Worm (Caenorhabditis elegans) whole organism, L3 larva: Measurements from ENCODE around the gene trx-2.

Experiments used
- R02D3.7 ChIP-seq: fragments of 150-350 bp; optimal IDR thresholded peaks from 2 replicates; lab custom pipeline; 2014; ENCODE audit warnings: missing biosample characterization, missing genetic modification characterization
- ZK546.5 ChIP-seq: sonication (generic microtip); optimal IDR thresholded peaks from 2 replicates; lab custom pipeline; 2017; ENCODE audit warnings: missing biosample characterization, missing genetic modification characterization
- aly-2 ChIP-seq: fragments of 150-350 bp; optimal IDR thresholded peaks from 2 replicates; lab custom pipeline; 2014; ENCODE audit warnings: missing biosample characterization, missing genetic modification characterization
- ama-1 ChIP-seq: fragments of 150-350 bp; optimal IDR thresholded peaks from 2 replicates; lab custom pipeline; 2018
- ceh-16 ChIP-seq: sonication (generic microtip); optimal IDR thresholded peaks from 2 replicates; lab custom pipeline; 2017; ENCODE audit warnings: missing biosample characterization, missing genetic modification characterization
- ceh-28 ChIP-seq: fragments of 150-350 bp; optimal IDR thresholded peaks from 2 replicates; lab custom pipeline; 2014; ENCODE audit warnings: missing biosample characterization, missing genetic modification reagents, missing genetic modification characterization
- ceh-82 ChIP-seq: fragments of 150-350 bp; optimal IDR thresholded peaks from 2 replicates; lab custom pipeline; 2014; ENCODE audit warnings: missing biosample characterization, missing genetic modification characterization
- ceh-9 ChIP-seq: sonication (generic microtip); optimal IDR thresholded peaks from 2 replicates; lab custom pipeline; 2018; ENCODE audit warnings: missing biosample characterization, missing genetic modification characterization
- daf-12 ChIP-seq: fragments of 150-350 bp; optimal IDR thresholded peaks from 2 replicates; lab custom pipeline; 2014; ENCODE audit warnings: missing biosample characterization, missing genetic modification reagents, missing genetic modification characterization
- egl-27 ChIP-seq: sonication (generic microtip); optimal IDR thresholded peaks from 4 replicates; lab custom pipeline; 2017; ENCODE audit warnings: missing biosample characterization, missing genetic modification reagents, missing genetic modification characterization
- egl-5 ChIP-seq: fragments of 150-350 bp; optimal IDR thresholded peaks from 2 replicates; lab custom pipeline; 2017; ENCODE audit warnings: missing biosample characterization, missing genetic modification reagents, missing genetic modification characterization, inconsistent platforms
- elt-1 ChIP-seq: fragments of 150-350 bp; optimal IDR thresholded peaks from 2 replicates; lab custom pipeline; 2014; ENCODE audit warnings: missing biosample characterization, missing genetic modification characterization
- elt-2 ChIP-seq: sonication (generic microtip); optimal IDR thresholded peaks from 2 replicates; lab custom pipeline; 2016; ENCODE audit warnings: missing genetic modification reagents, mild to moderate bottlenecking, missing genetic modification characterization, missing compliant biosample characterization
- elt-3 ChIP-seq, 3 experiments: fragments of 150-350 bp in 1 of 3; sonication (generic microtip) in 2 of 3; optimal IDR thresholded peaks; 2 replicates in 2 of 3; 4 replicates in 1 of 3; lab custom pipeline; 2014 to 2017; ENCODE audit warnings: missing biosample characterization in 3 of 3, missing genetic modification characterization in 3 of 3
- eor-1 ChIP-seq, 2 experiments: fragments of 150-350 bp; optimal IDR thresholded peaks; 2 replicates each; lab custom pipeline; 2014 to 2018; ENCODE audit warnings: missing biosample characterization in 2 of 2, missing genetic modification characterization in 2 of 2
- fkh-10 ChIP-seq: sonication (generic microtip); optimal IDR thresholded peaks from 2 replicates; lab custom pipeline; 2017; ENCODE audit warnings: missing biosample characterization, missing genetic modification reagents, missing genetic modification characterization
- fkh-2 ChIP-seq: fragments of 150-350 bp; optimal IDR thresholded peaks from 2 replicates; lab custom pipeline; 2014; ENCODE audit warnings: missing biosample characterization, missing genetic modification reagents, missing genetic modification characterization
- fos-1 ChIP-seq: fragments of 150-350 bp; optimal IDR thresholded peaks from 2 replicates; lab custom pipeline; 2014; ENCODE audit warnings: missing biosample characterization, missing genetic modification characterization
- hmg-11 ChIP-seq: sonication (generic microtip); optimal IDR thresholded peaks from 2 replicates; lab custom pipeline; 2016; ENCODE audit warnings: missing genetic modification characterization, missing compliant biosample characterization
- jun-1 ChIP-seq: fragments of 150-350 bp; optimal IDR thresholded peaks from 2 replicates; lab custom pipeline; 2014; ENCODE audit warnings: missing biosample characterization, missing genetic modification reagents, missing genetic modification characterization
- lin-15B ChIP-seq: fragments of 150-350 bp; optimal IDR thresholded peaks from 2 replicates; lab custom pipeline; 2014; ENCODE audit warnings: missing biosample characterization, missing genetic modification characterization
- lin-39 ChIP-seq: fragments of 150-350 bp; optimal IDR thresholded peaks from 2 replicates; lab custom pipeline; 2018; ENCODE audit warnings: missing biosample characterization, missing genetic modification reagents, missing genetic modification characterization
- lsy-12 ChIP-seq: sonication (generic microtip); optimal IDR thresholded peaks from 2 replicates; lab custom pipeline; 2016; ENCODE audit warnings: mild to moderate bottlenecking, missing genetic modification characterization, missing compliant biosample characterization
- mdl-1 ChIP-seq: fragments of 150-350 bp; optimal IDR thresholded peaks from 2 replicates; lab custom pipeline; 2014; ENCODE audit warnings: missing biosample characterization, missing genetic modification characterization
- mml-1 ChIP-seq: fragments of 150-350 bp; sonication (generic microtip); optimal IDR thresholded peaks from 3 replicates; lab custom pipeline; 2014; ENCODE audit warnings: missing biosample characterization, missing genetic modification characterization
- nfya-1 ChIP-seq: sonication (generic microtip); optimal IDR thresholded peaks from 2 replicates; lab custom pipeline; 2017; ENCODE audit warnings: missing genetic modification characterization, mild to moderate bottlenecking, missing compliant biosample characterization, antibody characterized with exemption, moderate library complexity; ENCODE audit not compliant: insufficient read depth
- nhr-11 ChIP-seq: fragments of 150-350 bp; optimal IDR thresholded peaks from 2 replicates; lab custom pipeline; 2014; ENCODE audit warnings: missing biosample characterization, missing genetic modification characterization
- nhr-12 ChIP-seq: fragments of 150-350 bp; optimal IDR thresholded peaks from 2 replicates; lab custom pipeline; 2014; ENCODE audit warnings: missing biosample characterization, missing genetic modification characterization
- nhr-23 ChIP-seq: fragments of 150-350 bp; optimal IDR thresholded peaks from 2 replicates; lab custom pipeline; 2014; ENCODE audit warnings: missing biosample characterization, missing genetic modification reagents, missing genetic modification characterization
- nhr-237 ChIP-seq: fragments of 150-350 bp; optimal IDR thresholded peaks from 2 replicates; lab custom pipeline; 2014; ENCODE audit warnings: missing biosample characterization, missing genetic modification characterization
- nhr-25 ChIP-seq: sonication (generic microtip); optimal IDR thresholded peaks from 2 replicates; lab custom pipeline; 2017; ENCODE audit warnings: missing biosample characterization, missing genetic modification characterization
- nhr-28 ChIP-seq: fragments of 150-350 bp; optimal IDR thresholded peaks from 2 replicates; lab custom pipeline; 2014; ENCODE audit warnings: missing biosample characterization, missing genetic modification characterization
- nhr-43 ChIP-seq: sonication (generic microtip); optimal IDR thresholded peaks from 2 replicates; lab custom pipeline; 2016; ENCODE audit warnings: mild to moderate bottlenecking, missing genetic modification characterization, missing compliant biosample characterization; ENCODE audit not compliant: poor library complexity, severe bottlenecking
- nhr-67 ChIP-seq: fragments of 150-350 bp; optimal IDR thresholded peaks from 2 replicates; lab custom pipeline; 2014; ENCODE audit warnings: missing biosample characterization, missing genetic modification characterization
- nhr-76 ChIP-seq: fragments of 150-350 bp; sonication (generic microtip); optimal IDR thresholded peaks from 5 replicates; lab custom pipeline; 2014; ENCODE audit warnings: missing biosample characterization, missing genetic modification characterization
- nhr-77 ChIP-seq: fragments of 150-350 bp; optimal IDR thresholded peaks from 2 replicates; lab custom pipeline; 2014; ENCODE audit warnings: missing biosample characterization, missing genetic modification characterization
- pha-4 ChIP-seq: fragments of 150-350 bp; optimal IDR thresholded peaks from 2 replicates; lab custom pipeline; 2014; ENCODE audit warnings: missing biosample characterization, missing genetic modification reagents, missing genetic modification characterization
- pqm-1 ChIP-seq: fragments of 150-350 bp; optimal IDR thresholded peaks from 2 replicates; lab custom pipeline; 2017; ENCODE audit warnings: missing biosample characterization, missing genetic modification characterization, inconsistent platforms
- sea-2 ChIP-seq: fragments of 150-350 bp; sonication (generic microtip); optimal IDR thresholded peaks from 4 replicates; lab custom pipeline; 2014; ENCODE audit warnings: missing biosample characterization, missing genetic modification reagents, missing genetic modification characterization
- skn-1 ChIP-seq: fragments of 150-350 bp; optimal IDR thresholded peaks from 2 replicates; lab custom pipeline; 2014; ENCODE audit warnings: missing biosample characterization, missing genetic modification characterization
- snpc-4 ChIP-seq: fragments of 150-350 bp; optimal IDR thresholded peaks from 2 replicates; lab custom pipeline; 2014; ENCODE audit warnings: missing biosample characterization, missing genetic modification characterization
- tbx-2 ChIP-seq: sonication (generic microtip); optimal IDR thresholded peaks from 2 replicates; lab custom pipeline; 2016; ENCODE audit warnings: mild to moderate bottlenecking, missing genetic modification characterization, missing compliant biosample characterization
- unc-39 ChIP-seq: sonication (generic microtip); optimal IDR thresholded peaks from 4 replicates; lab custom pipeline; 2017; ENCODE audit warnings: missing biosample characterization, missing genetic modification characterization
- unc-62 ChIP-seq: fragments of 150-350 bp; sonication (generic microtip); optimal IDR thresholded peaks from 4 replicates; lab custom pipeline; 2014; ENCODE audit warnings: missing biosample characterization, missing genetic modification reagents, missing genetic modification characterization
- zag-1 ChIP-seq: fragments of 150-350 bp; optimal IDR thresholded peaks from 2 replicates; lab custom pipeline; 2014; ENCODE audit warnings: missing biosample characterization, missing genetic modification characterization
- ztf-11 ChIP-seq: fragments of 150-350 bp; optimal IDR thresholded peaks from 2 replicates; lab custom pipeline; 2014; ENCODE audit warnings: missing biosample characterization, missing genetic modification characterization
- ztf-4 ChIP-seq: fragments of 150-350 bp; optimal IDR thresholded peaks from 2 replicates; lab custom pipeline; 2014; ENCODE audit warnings: missing biosample characterization, missing genetic modification characterization

Gene trx-2

DNA sequence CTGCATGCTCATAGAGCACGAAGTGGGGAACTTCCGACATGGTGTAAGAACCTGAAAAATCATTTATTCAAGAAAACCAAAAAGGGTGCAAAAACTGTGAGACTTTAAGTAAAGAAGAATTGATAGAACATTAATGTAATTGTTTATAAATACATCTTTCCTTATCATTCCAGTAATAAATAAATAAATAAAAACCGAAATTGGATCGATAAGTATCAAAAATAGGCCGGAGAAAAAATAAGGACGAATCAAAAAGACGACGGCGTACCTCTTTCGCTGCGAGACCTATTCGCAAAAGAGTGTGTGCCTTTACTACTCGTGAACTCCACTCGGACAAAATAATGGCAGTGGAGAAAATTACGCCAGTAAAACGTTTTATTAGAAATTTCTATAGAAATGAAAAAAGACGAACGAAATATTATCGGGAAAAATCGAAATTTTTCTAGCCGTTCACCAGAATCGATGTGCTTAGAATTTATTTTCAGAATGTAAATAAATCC, 38.5 kb downstream of the trx-2 start, which contains the start of gene nol-56 (continued):
- peak; percentile 58 for TF ChIP-seq elt-2 (tag; lab: Kevin White, UChicago)
- TF ChIP-seq, all 47 proteins: peak for 20

DNA sequence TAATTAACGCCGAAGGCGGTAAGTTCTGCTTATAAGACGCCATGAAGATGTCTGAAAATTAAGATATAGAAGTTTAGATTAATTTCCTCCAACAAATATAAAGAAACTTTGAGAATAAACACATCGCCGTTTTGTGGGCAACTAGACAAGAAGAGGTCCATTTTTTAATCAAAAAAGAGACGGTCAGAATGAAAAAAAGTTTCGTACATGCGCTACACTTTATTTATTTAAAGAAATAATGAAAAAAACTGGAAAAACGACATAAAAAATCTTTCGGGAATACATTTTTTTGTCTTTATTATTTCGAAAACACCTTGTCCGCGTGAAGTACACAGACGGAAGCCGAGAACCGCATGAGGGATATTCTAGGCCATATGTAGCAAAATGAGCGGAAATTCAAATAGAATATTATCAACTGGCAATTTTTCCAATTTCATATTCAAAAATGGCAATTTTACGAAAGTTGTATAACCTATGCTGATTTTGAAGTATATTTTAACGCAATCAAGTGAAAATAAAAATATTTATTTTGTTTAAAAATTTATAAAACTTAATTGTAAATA, 41.4 kb downstream of the trx-2 start, which contains the start of gene sluh-7:
Gene sluh-7 (minus strand): TSS at position 51 of the 563 bp plus-strand sequence.
- TF ChIP-seq nhr-25 (tag; lab: Kevin White, UChicago) (peak; percentile 57), ama-1 (lab: Kevin White, UChicago) (no peak), ztf-11 (tag; lab: Kevin White, UChicago) (no peak), ZK546.5 (tag; lab: Kevin White, UChicago) (no peak), skn-1 (no peak), sea-2 (GFP tag; lab: Kevin White, UChicago) (no peak), fkh-2 (tag; lab: Kevin White, UChicago) (no peak), eor-1 (tag; optimal IDR thresholded peaks at IDR 0.05; lab: Kevin White, UChicago) (no peak), nfya-1 (peak; percentile 80), elt-1 (no peak), fkh-10 (GFP tag; lab: Kevin White, UChicago) (no peak), zag-1 (tag; lab: Kevin White, UChicago) (no peak), lin-39 (no peak), ceh-28 (tag; lab: Kevin White, UChicago) (peak; percentile 5), aly-2 (tag; lab: Kevin White, UChicago) (no peak), pqm-1 (tag; lab: Kevin White, UChicago) (no peak), ceh-16 (no peak), nhr-12 (tag; lab: Kevin White, UChicago) (no peak), elt-3 (tag; optimal IDR thresholded peaks at IDR 0.05; lab: Kevin White, UChicago) (no peak), nhr-23 (peak; percentile 80), lsy-12 (peak; percentile 54), R02D3.7 (tag; lab: Kevin White, UChicago) (peak; percentile 24), mml-1 (no peak), nhr-77 (tag; lab: Kevin White, UChicago) (no peak), nhr-76 (tag; lab: Kevin White, UChicago) (no peak), nhr-11 (tag; lab: Kevin White, UChicago) (no peak), tbx-2 (tag; lab: Kevin White, UChicago) (peak; percentile 36), fos-1 (tag; lab: Kevin White, UChicago) (no peak), elt-2 (tag; lab: Kevin White, UChicago) (peak; percentile 28), ztf-4 (tag; lab: Kevin White, UChicago) (no peak), mdl-1 (tag; lab: Kevin White, UChicago) (no peak), nhr-67 (no peak), nhr-237 (tag; lab: Kevin White, UChicago) (no peak), lin-15B (tag; lab: Kevin White, UChicago) (peak; percentile 90), unc-39 (tag; lab: Kevin White, UChicago) (no peak), hmg-11 (peak; percentile 51), egl-5 (tag; lab: Kevin White, UChicago) (no peak), jun-1 (no peak), nhr-43 (peak; percentile 92), daf-12 (no peak), pha-4 (tag; lab: Kevin White, UChicago) (peak; percentile 92), snpc-4 (peak; percentile 81), ceh-82 (tag; lab: Kevin White, UChicago) (no peak), nhr-28 (tag; lab: Kevin White, UChicago) (no peak), unc-62 (no peak), egl-27 (tag; lab: Kevin White, UChicago) (no peak), ceh-9 (tag; lab: Kevin White, UChicago) (no peak)
- TF ChIP-seq, all 47 proteins: peak for 13
